Worm (Caenorhabditis elegans) whole organism, midembryonic: ENCODE measurements around the gene T28D6.3.

ENCODE experiments used
- T22C8.4 ChIP-seq: fragments of 200-800 bp; sonication (Bioruptor generic); IDR thresholded peaks from 2 replicates; pipeline ENCODE4 v1.3.6; 2022; ENCODE audit warnings: missing genetic modification characterization, missing compliant biosample characterization
- cog-1 ChIP-seq: sonication (generic microtip); optimal IDR thresholded peaks from 2 replicates; lab custom pipeline; 2016; ENCODE audit warnings: missing genetic modification characterization, missing compliant biosample characterization
- klf-2 ChIP-seq: fragments of 200-800 bp; sonication (Bioruptor generic); conservative IDR thresholded peaks from 2 replicates; pipeline ENCODE4 v1.3.6; 2022; ENCODE audit warnings: missing genetic modification reagents, missing genetic modification characterization, missing compliant biosample characterization
- med-1 ChIP-seq: sonication (generic microtip); optimal IDR thresholded peaks from 2 replicates; lab custom pipeline; 2017; ENCODE audit warnings: missing genetic modification characterization, mild to moderate bottlenecking, missing compliant biosample characterization, antibody characterized with exemption, missing genetic modification reagents; ENCODE audit not compliant: insufficient read depth
- ref-1 ChIP-seq: fragments of 200-800 bp; sonication (Bioruptor generic); conservative IDR thresholded peaks from 2 replicates; pipeline ENCODE4 v1.3.6; 2022; ENCODE audit warnings: missing genetic modification reagents, missing genetic modification characterization, missing compliant biosample characterization
- tab-1 ChIP-seq: fragments of 200-800 bp; sonication (Bioruptor generic); IDR thresholded peaks from 2 replicates; pipeline ENCODE4 v1.3.6; 2022; ENCODE audit warnings: missing genetic modification characterization, missing compliant biosample characterization
- ztf-23 ChIP-seq: fragments of 200-800 bp; sonication (Bioruptor generic); IDR thresholded peaks from 2 replicates; pipeline ENCODE4 v1.3.6; 2022; ENCODE audit warnings: missing genetic modification reagents, missing genetic modification characterization, missing compliant biosample characterization
- ztf-29 ChIP-seq: fragments of 200-800 bp; sonication (Bioruptor generic); IDR thresholded peaks from 2 replicates; pipeline ENCODE4 v1.3.6; 2022; ENCODE audit warnings: missing genetic modification reagents, missing genetic modification characterization, missing compliant biosample characterization

ce11 chrIII:11389384-11389783 lies 22.8 kb downstream of the T28D6.3 start:
- TF ChIP-seq klf-2, result no peak
- no peak for TF ChIP-seq cog-1
- TF ChIP-seq ztf-23 (GFP tag; lab: Robert Waterston, UW), result no peak
- TF ChIP-seq ztf-29 (GFP tag; lab: Robert Waterston, UW), result no peak
- TF ChIP-seq ref-1 (GFP tag; lab: Robert Waterston, UW), result no peak
- no peak for TF ChIP-seq tab-1 (GFP tag; lab: Robert Waterston, UW)
- TF ChIP-seq med-1 (GFP tag; lab: Kevin White, UChicago), result no peak
- no peak for TF ChIP-seq T22C8.4 (GFP tag; lab: Robert Waterston, UW)
